Worm (Caenorhabditis elegans): ENCODE results near the gene fbxb-24.

fbxb-24 gene

ce11 chrIII:11921658-11922098 is 12.9 kb downstream of the fbxb-24 start, which contains the start of gene Y56A3A.22 (continued):
- TF ChIP-seq php-3 (GFP tag; IDR thresholded peaks at IDR 0.05): no peak
- no peak for TF ChIP-seq ceh-62 (tag; optimal IDR thresholded peaks at IDR 0.05)
- TF ChIP-seq unc-39 (tag; optimal IDR thresholded peaks at IDR 0.05): no peak
- TF ChIP-seq F10B5.3 (tag; optimal IDR thresholded peaks at IDR 0.05): no peak
- peak; percentile 43; the same call in 1 of the 2 replicates for TF ChIP-seq Y48G9A.11 (GFP tag; IDR thresholded peaks at IDR 0.05)
- peak; percentile 23 for TF ChIP-seq duxl-1 (tag; optimal IDR thresholded peaks at IDR 0.05; ENCODE audit: poor library complexity)
- TF ChIP-seq nhr-111 (GFP tag; optimal IDR thresholded peaks at IDR 0.05): peak; percentile 65
- TF ChIP-seq cey-2 (tag; optimal IDR thresholded peaks at IDR 0.05; ENCODE audit: borderline replicate concordance, insufficient read depth): no peak
- TF ChIP-seq daf-19 (GFP tag; conservative IDR thresholded peaks at IDR 0.05): no peak
- TF ChIP-seq snpc-1.2 (GFP tag; IDR thresholded peaks at IDR 0.05): peak; percentile 69
- no peak for TF ChIP-seq dpl-1 (GFP tag; optimal IDR thresholded peaks at IDR 0.05)
- TF ChIP-seq saeg-2 (GFP tag; IDR thresholded peaks at IDR 0.05): no peak
- 0 out of 2 replicates have a peak, but pooled peaks have one; percentile 21 for TF ChIP-seq lim-7 (GFP tag; IDR thresholded peaks at IDR 0.05)
- TF ChIP-seq hif-1 (tag; optimal IDR thresholded peaks at IDR 0.05): no peak
- no peak for TF ChIP-seq T20F7.1 (GFP tag; optimal IDR thresholded peaks at IDR 0.05)
- peak; percentile 17; the same call in 1 of the 2 replicates for TF ChIP-seq madf-9 (GFP tag; conservative IDR thresholded peaks at IDR 0.05)
- no peak for TF ChIP-seq ZK546.5 (tag; optimal IDR thresholded peaks at IDR 0.05)
- no peak for TF ChIP-seq Y75B8A.6 (GFP tag; IDR thresholded peaks at IDR 0.05)
- TF ChIP-seq fos-1 (tag; optimal IDR thresholded peaks at IDR 0.05): no peak
- no peak for TF ChIP-seq nhr-6 (tag; optimal IDR thresholded peaks at IDR 0.05)
- TF ChIP-seq attf-4 (tag; optimal IDR thresholded peaks at IDR 0.05): no peak
- TF ChIP-seq mxl-3 (GFP tag; optimal IDR thresholded peaks at IDR 0.05): peak; percentile 6
- TF ChIP-seq aly-2 (tag; optimal IDR thresholded peaks at IDR 0.05): no peak
- TF ChIP-seq nhr-102 (tag; optimal IDR thresholded peaks at IDR 0.05): peak; percentile 74
- no peak for TF ChIP-seq F37D6.2 (tag; optimal IDR thresholded peaks at IDR 0.05)
- no peak for TF ChIP-seq lin-29 (GFP tag; IDR thresholded peaks at IDR 0.05)
- TF ChIP-seq zip-2 (tag; optimal IDR thresholded peaks at IDR 0.05): no peak
- no peak; the same call in 1 of the 2 replicates for TF ChIP-seq D1046.2 (GFP tag; IDR thresholded peaks at IDR 0.05)
- TF ChIP-seq lin-13 (GFP tag; optimal IDR thresholded peaks at IDR 0.05): no peak
- TF ChIP-seq Y5F2A.4 (GFP tag; optimal IDR thresholded peaks at IDR 0.05): peak; percentile 73
- peak; percentile 42 for TF ChIP-seq hlh-11 (tag; optimal IDR thresholded peaks at IDR 0.05)
- peak; percentile 43; the same call in 1 of the 2 replicates for TF ChIP-seq tra-1 (GFP tag; IDR thresholded peaks at IDR 0.05)
- TF ChIP-seq mes-2 (tag; optimal IDR thresholded peaks at IDR 0.05; ENCODE audit: poor library complexity, severe bottlenecking): peak; percentile 51
- TF ChIP-seq F44E2.7 (GFP tag; IDR thresholded peaks at IDR 0.05): no peak
- TF ChIP-seq daf-8 (GFP tag; IDR thresholded peaks at IDR 0.05): no peak
- no peak for TF ChIP-seq ZK337.2 (GFP tag; IDR thresholded peaks at IDR 0.05)
- TF ChIP-seq nhr-41 (GFP tag; IDR thresholded peaks at IDR 0.05): no peak
- no peak for TF ChIP-seq ces-1 (GFP tag; optimal IDR thresholded peaks at IDR 0.05)
- peak; percentile 43 for TF ChIP-seq dve-1 (tag; optimal IDR thresholded peaks at IDR 0.05; ENCODE audit: insufficient read depth)
- TF ChIP-seq lin-39 (tag; optimal IDR thresholded peaks at IDR 0.05): no peak
- TF ChIP-seq ztf-7 (tag; optimal IDR thresholded peaks at IDR 0.05): no peak
- no peak for TF ChIP-seq hlh-30 (tag; optimal IDR thresholded peaks at IDR 0.05; ENCODE audit: insufficient read depth)
- peak; percentile 55 for TF ChIP-seq lin-38 (GFP tag; IDR thresholded peaks at IDR 0.05)
- TF ChIP-seq zfp-2 (tag; optimal IDR thresholded peaks at IDR 0.05): no peak
- TF ChIP-seq arid-1 (GFP tag; conservative IDR thresholded peaks at IDR 0.05): peak; percentile 83
- no peak for TF ChIP-seq dmd-8 (GFP tag; IDR thresholded peaks at IDR 0.05)
- TF ChIP-seq set-16 (GFP tag; IDR thresholded peaks at IDR 0.05): peak; percentile 22; the same call in 1 of the 2 replicates
- peak in 1 of 2 experiments; percentile 69 for TF ChIP-seq daf-16 (GFP tag; optimal IDR thresholded peaks at IDR 0.05)
- peak; percentile 27 for TF ChIP-seq daf-16 (tag; optimal IDR thresholded peaks at IDR 0.05)
- TF ChIP-seq rbr-2 (tag; optimal IDR thresholded peaks at IDR 0.05): peak; percentile 44

Data from whole organism, L4 larva.